Worm (Caenorhabditis elegans) whole organism, L3 larva: ENCODE measurements around the gene ZC449.1.
A peak's percentile ranks its signal among the peaks of the same experiment; 100 is the strongest.

Experiments used
- R02D3.7 ChIP-seq: fragments of 150-350 bp; optimal IDR thresholded peaks from 2 replicates; lab custom pipeline; 2014; ENCODE audit warnings: missing biosample characterization, missing genetic modification characterization
- ZK546.5 ChIP-seq: sonication (generic microtip); optimal IDR thresholded peaks from 2 replicates; lab custom pipeline; 2017; ENCODE audit warnings: missing biosample characterization, missing genetic modification characterization
- aly-2 ChIP-seq: fragments of 150-350 bp; optimal IDR thresholded peaks from 2 replicates; lab custom pipeline; 2014; ENCODE audit warnings: missing biosample characterization, missing genetic modification characterization
- ama-1 ChIP-seq: fragments of 150-350 bp; optimal IDR thresholded peaks from 2 replicates; lab custom pipeline; 2018
- ceh-16 ChIP-seq: sonication (generic microtip); optimal IDR thresholded peaks from 2 replicates; lab custom pipeline; 2017; ENCODE audit warnings: missing biosample characterization, missing genetic modification characterization
- ceh-28 ChIP-seq: fragments of 150-350 bp; optimal IDR thresholded peaks from 2 replicates; lab custom pipeline; 2014; ENCODE audit warnings: missing biosample characterization, missing genetic modification reagents, missing genetic modification characterization
- ceh-82 ChIP-seq: fragments of 150-350 bp; optimal IDR thresholded peaks from 2 replicates; lab custom pipeline; 2014; ENCODE audit warnings: missing biosample characterization, missing genetic modification characterization
- ceh-9 ChIP-seq: sonication (generic microtip); optimal IDR thresholded peaks from 2 replicates; lab custom pipeline; 2018; ENCODE audit warnings: missing biosample characterization, missing genetic modification characterization
- elt-1 ChIP-seq: fragments of 150-350 bp; optimal IDR thresholded peaks from 2 replicates; lab custom pipeline; 2014; ENCODE audit warnings: missing biosample characterization, missing genetic modification characterization
- elt-2 ChIP-seq: sonication (generic microtip); optimal IDR thresholded peaks from 2 replicates; lab custom pipeline; 2016; ENCODE audit warnings: missing genetic modification reagents, mild to moderate bottlenecking, missing genetic modification characterization, missing compliant biosample characterization
- eor-1 ChIP-seq, 2 experiments: fragments of 150-350 bp; optimal IDR thresholded peaks; 2 replicates each; lab custom pipeline; 2014 to 2018; ENCODE audit warnings: missing biosample characterization in 2 of 2, missing genetic modification characterization in 2 of 2
- fkh-10 ChIP-seq: sonication (generic microtip); optimal IDR thresholded peaks from 2 replicates; lab custom pipeline; 2017; ENCODE audit warnings: missing biosample characterization, missing genetic modification reagents, missing genetic modification characterization
- fos-1 ChIP-seq: fragments of 150-350 bp; optimal IDR thresholded peaks from 2 replicates; lab custom pipeline; 2014; ENCODE audit warnings: missing biosample characterization, missing genetic modification characterization
- hmg-11 ChIP-seq: sonication (generic microtip); optimal IDR thresholded peaks from 2 replicates; lab custom pipeline; 2016; ENCODE audit warnings: missing genetic modification characterization, missing compliant biosample characterization
- jun-1 ChIP-seq: fragments of 150-350 bp; optimal IDR thresholded peaks from 2 replicates; lab custom pipeline; 2014; ENCODE audit warnings: missing biosample characterization, missing genetic modification reagents, missing genetic modification characterization
- lin-15B ChIP-seq: fragments of 150-350 bp; optimal IDR thresholded peaks from 2 replicates; lab custom pipeline; 2014; ENCODE audit warnings: missing biosample characterization, missing genetic modification characterization
- lin-39 ChIP-seq: fragments of 150-350 bp; optimal IDR thresholded peaks from 2 replicates; lab custom pipeline; 2018; ENCODE audit warnings: missing biosample characterization, missing genetic modification reagents, missing genetic modification characterization
- lsy-12 ChIP-seq: sonication (generic microtip); optimal IDR thresholded peaks from 2 replicates; lab custom pipeline; 2016; ENCODE audit warnings: mild to moderate bottlenecking, missing genetic modification characterization, missing compliant biosample characterization
- mdl-1 ChIP-seq: fragments of 150-350 bp; optimal IDR thresholded peaks from 2 replicates; lab custom pipeline; 2014; ENCODE audit warnings: missing biosample characterization, missing genetic modification characterization
- nfya-1 ChIP-seq: sonication (generic microtip); optimal IDR thresholded peaks from 2 replicates; lab custom pipeline; 2017; ENCODE audit warnings: missing genetic modification characterization, mild to moderate bottlenecking, missing compliant biosample characterization, antibody characterized with exemption, moderate library complexity; ENCODE audit not compliant: insufficient read depth
- nhr-11 ChIP-seq: fragments of 150-350 bp; optimal IDR thresholded peaks from 2 replicates; lab custom pipeline; 2014; ENCODE audit warnings: missing biosample characterization, missing genetic modification characterization
- nhr-23 ChIP-seq: fragments of 150-350 bp; optimal IDR thresholded peaks from 2 replicates; lab custom pipeline; 2014; ENCODE audit warnings: missing biosample characterization, missing genetic modification reagents, missing genetic modification characterization
- nhr-237 ChIP-seq: fragments of 150-350 bp; optimal IDR thresholded peaks from 2 replicates; lab custom pipeline; 2014; ENCODE audit warnings: missing biosample characterization, missing genetic modification characterization
- nhr-25 ChIP-seq: sonication (generic microtip); optimal IDR thresholded peaks from 2 replicates; lab custom pipeline; 2017; ENCODE audit warnings: missing biosample characterization, missing genetic modification characterization
- nhr-43 ChIP-seq: sonication (generic microtip); optimal IDR thresholded peaks from 2 replicates; lab custom pipeline; 2016; ENCODE audit warnings: mild to moderate bottlenecking, missing genetic modification characterization, missing compliant biosample characterization; ENCODE audit not compliant: poor library complexity, severe bottlenecking
- nhr-67 ChIP-seq: fragments of 150-350 bp; optimal IDR thresholded peaks from 2 replicates; lab custom pipeline; 2014; ENCODE audit warnings: missing biosample characterization, missing genetic modification characterization
- nhr-76 ChIP-seq: fragments of 150-350 bp; sonication (generic microtip); optimal IDR thresholded peaks from 5 replicates; lab custom pipeline; 2014; ENCODE audit warnings: missing biosample characterization, missing genetic modification characterization
- pha-4 ChIP-seq: fragments of 150-350 bp; optimal IDR thresholded peaks from 2 replicates; lab custom pipeline; 2014; ENCODE audit warnings: missing biosample characterization, missing genetic modification reagents, missing genetic modification characterization
- pqm-1 ChIP-seq: fragments of 150-350 bp; optimal IDR thresholded peaks from 2 replicates; lab custom pipeline; 2017; ENCODE audit warnings: missing biosample characterization, missing genetic modification characterization, inconsistent platforms
- sea-2 ChIP-seq: fragments of 150-350 bp; sonication (generic microtip); optimal IDR thresholded peaks from 4 replicates; lab custom pipeline; 2014; ENCODE audit warnings: missing biosample characterization, missing genetic modification reagents, missing genetic modification characterization
- snpc-4 ChIP-seq: fragments of 150-350 bp; optimal IDR thresholded peaks from 2 replicates; lab custom pipeline; 2014; ENCODE audit warnings: missing biosample characterization, missing genetic modification characterization
- tbx-2 ChIP-seq: sonication (generic microtip); optimal IDR thresholded peaks from 2 replicates; lab custom pipeline; 2016; ENCODE audit warnings: mild to moderate bottlenecking, missing genetic modification characterization, missing compliant biosample characterization
- unc-39 ChIP-seq: sonication (generic microtip); optimal IDR thresholded peaks from 4 replicates; lab custom pipeline; 2017; ENCODE audit warnings: missing biosample characterization, missing genetic modification characterization
- unc-62 ChIP-seq: fragments of 150-350 bp; sonication (generic microtip); optimal IDR thresholded peaks from 4 replicates; lab custom pipeline; 2014; ENCODE audit warnings: missing biosample characterization, missing genetic modification reagents, missing genetic modification characterization
- zag-1 ChIP-seq: fragments of 150-350 bp; optimal IDR thresholded peaks from 2 replicates; lab custom pipeline; 2014; ENCODE audit warnings: missing biosample characterization, missing genetic modification characterization
- ztf-11 ChIP-seq: fragments of 150-350 bp; optimal IDR thresholded peaks from 2 replicates; lab custom pipeline; 2014; ENCODE audit warnings: missing biosample characterization, missing genetic modification characterization
- ztf-4 ChIP-seq: fragments of 150-350 bp; optimal IDR thresholded peaks from 2 replicates; lab custom pipeline; 2014; ENCODE audit warnings: missing biosample characterization, missing genetic modification characterization

ZC449.1 gene

ce11 chrX:5017591-5017990 is 6.6 kb upstream of the ZC449.1 start, which contains the start of gene sek-3:
Gene sek-3, plus strand, starts transcription at chrX:5017891.
- TF ChIP-seq unc-62 (GFP tag; lab: Kevin White, UChicago) (no peak), ama-1 (lab: Kevin White, UChicago) (no peak), ceh-16 (tag; lab: Kevin White, UChicago) (no peak), fkh-10 (GFP tag; lab: Kevin White, UChicago) (no peak), nhr-23 (tag; lab: Kevin White, UChicago) (no peak), jun-1 (tag; lab: Kevin White, UChicago) (no peak), nhr-76 (tag; lab: Kevin White, UChicago) (no peak), elt-1 (no peak), sea-2 (no peak), ZK546.5 (tag; lab: Kevin White, UChicago) (no peak), nhr-43 (tag; lab: Kevin White, UChicago) (no peak), lin-15B (no peak), eor-1 (tag; optimal IDR thresholded peaks at IDR 0.05; lab: Kevin White, UChicago) (no peak), elt-2 (tag; lab: Kevin White, UChicago) (no peak), pqm-1 (tag; lab: Kevin White, UChicago) (no peak), fos-1 (tag; lab: Kevin White, UChicago) (no peak), nfya-1 (tag; lab: Kevin White, UChicago) (no peak), nhr-25 (tag; lab: Kevin White, UChicago) (no peak)

ce11 chrX:5018062-5018653 is 6.1 kb upstream of the ZC449.1 start:
- TF ChIP-seq ama-1 (lab: Kevin White, UChicago), result no peak
- TF ChIP-seq nhr-76 (tag; lab: Kevin White, UChicago), result no peak
- no peak for TF ChIP-seq jun-1 (tag; lab: Kevin White, UChicago)
- no peak for TF ChIP-seq lsy-12 (tag; lab: Kevin White, UChicago)
- peak; percentile 58 for TF ChIP-seq ceh-28 (tag; lab: Kevin White, UChicago)
- TF ChIP-seq unc-39 (tag; lab: Kevin White, UChicago), result no peak
- peak; percentile 11 for TF ChIP-seq snpc-4 (tag; lab: Kevin White, UChicago)
- peak; percentile 43 for TF ChIP-seq nhr-25 (tag; lab: Kevin White, UChicago)
- TF ChIP-seq lin-39, result peak; percentile 31
- TF ChIP-seq elt-1, result no peak
- TF ChIP-seq pqm-1 (tag; lab: Kevin White, UChicago), result peak; percentile 27
- peak; percentile 58 for TF ChIP-seq pha-4 (tag; lab: Kevin White, UChicago)
- peak; percentile 19 for TF ChIP-seq nfya-1 (tag; lab: Kevin White, UChicago)
- TF ChIP-seq elt-2 (tag; lab: Kevin White, UChicago), result peak; percentile 56
- TF ChIP-seq ceh-16 (tag; lab: Kevin White, UChicago), result no peak
- TF ChIP-seq nhr-43 (tag; lab: Kevin White, UChicago), result no peak
- no peak for TF ChIP-seq ZK546.5 (tag; lab: Kevin White, UChicago)
- TF ChIP-seq nhr-23 (tag; lab: Kevin White, UChicago), result peak; percentile 47
- no peak for TF ChIP-seq lin-15B

- TF ChIP-seq nhr-67, result no peak
- TF ChIP-seq pqm-1 (tag; lab: Kevin White, UChicago), result peak; percentile 38
Observed at ce11 chrX:5020996-5021395, 3.2 kb upstream of the ZC449.1 start, which contains the start of gene ZC449.2. Gene ZC449.2, plus strand, starts transcription at chrX:5021285.

- no peak for TF ChIP-seq ceh-9 (tag; lab: Kevin White, UChicago)
- no peak for TF ChIP-seq nhr-237 (tag; lab: Kevin White, UChicago)
- TF ChIP-seq nhr-11 (tag; lab: Kevin White, UChicago), result no peak
- TF ChIP-seq fos-1 (tag; lab: Kevin White, UChicago), result no peak
- no peak for TF ChIP-seq unc-62 (GFP tag; lab: Kevin White, UChicago)
- TF ChIP-seq ceh-82 (tag; lab: Kevin White, UChicago), result no peak
- no peak for TF ChIP-seq ama-1 (lab: Kevin White, UChicago)
- no peak for TF ChIP-seq snpc-4 (tag; lab: Kevin White, UChicago)
- TF ChIP-seq mdl-1 (tag; lab: Kevin White, UChicago), result no peak
- TF ChIP-seq zag-1 (tag; lab: Kevin White, UChicago), result no peak
- TF ChIP-seq nhr-43 (tag; lab: Kevin White, UChicago), result peak; percentile 78
- peak; percentile 48 for TF ChIP-seq elt-2 (tag; lab: Kevin White, UChicago)
- peak; percentile 17 for TF ChIP-seq jun-1 (tag; lab: Kevin White, UChicago)
- no peak for TF ChIP-seq ztf-4
- TF ChIP-seq nhr-76 (tag; lab: Kevin White, UChicago), result no peak
- TF ChIP-seq pha-4 (tag; lab: Kevin White, UChicago), result no peak
- TF ChIP-seq ztf-11 (tag; lab: Kevin White, UChicago), result no peak
- peak; percentile 69 for TF ChIP-seq hmg-11
- peak; percentile 59 for TF ChIP-seq lsy-12 (tag; lab: Kevin White, UChicago)
- peak; percentile 33 for TF ChIP-seq nhr-25 (tag; lab: Kevin White, UChicago)
- TF ChIP-seq pqm-1 (tag; lab: Kevin White, UChicago), result peak; percentile 12
- no peak for TF ChIP-seq tbx-2 (tag; lab: Kevin White, UChicago)
- TF ChIP-seq nhr-67, result no peak
- TF ChIP-seq nfya-1 (tag; lab: Kevin White, UChicago), result peak; percentile 17
- peak; percentile 31 for TF ChIP-seq lin-39
- peak; percentile 1 for TF ChIP-seq R02D3.7 (tag; lab: Kevin White, UChicago)
- no peak for TF ChIP-seq aly-2 (tag; lab: Kevin White, UChicago)
Observed at ce11 chrX:5022682-5023081, 1.5 kb upstream of the ZC449.1 start.
